Worm (Caenorhabditis elegans): ENCODE measurements around the gene C50F4.12.

C50F4.12 gene

ce11 chrV:9582594-9583322 is 43.2 kb upstream of the C50F4.12 start, which contains the start of gene rtfo-1 (continued):
- TF ChIP-seq fkh-4 (tag; optimal IDR thresholded peaks at IDR 0.05; ENCODE audit: borderline replicate concordance), result no peak
- no peak for TF ChIP-seq ces-1 (GFP tag; optimal IDR thresholded peaks at IDR 0.05)
- no peak for TF ChIP-seq ets-5 (GFP tag; IDR thresholded peaks at IDR 0.05)
- no peak for TF ChIP-seq nhr-77 (tag; optimal IDR thresholded peaks at IDR 0.05)
- TF ChIP-seq hlh-4 (tag; optimal IDR thresholded peaks at IDR 0.05), result no peak
- no peak for TF ChIP-seq Y116A8C.19 (tag; optimal IDR thresholded peaks at IDR 0.05; ENCODE audit: borderline replicate concordance)
- TF ChIP-seq fkh-8 (tag; optimal IDR thresholded peaks at IDR 0.05), result no peak
- TF ChIP-seq mep-1 (tag; optimal IDR thresholded peaks at IDR 0.05), result peak; percentile 46
- TF ChIP-seq nhr-85 (tag), result peak; percentile 75
- TF ChIP-seq sox-4 (tag; optimal IDR thresholded peaks at IDR 0.05), result no peak
- TF ChIP-seq lsy-2 (tag; optimal IDR thresholded peaks at IDR 0.05), result peak; percentile 36 to 41
- TF ChIP-seq nhr-11 (tag; optimal IDR thresholded peaks at IDR 0.05), result no peak
- TF ChIP-seq sptf-1 (tag; optimal IDR thresholded peaks at IDR 0.05), result no peak
- peak; percentile 58 for TF ChIP-seq nhr-71 (tag; optimal IDR thresholded peaks at IDR 0.05)
- no peak for TF ChIP-seq nhr-28 (tag; optimal IDR thresholded peaks at IDR 0.05)
- peak; percentile 28 for TF ChIP-seq blmp-1 (tag; optimal IDR thresholded peaks at IDR 0.05)
- TF ChIP-seq pqm-1 (tag; optimal IDR thresholded peaks at IDR 0.05), result no peak
- TF ChIP-seq rnt-1 (tag; optimal IDR thresholded peaks at IDR 0.05), result peak; percentile 62
- peak in 1 of 2 experiments; percentile 48 for TF ChIP-seq mdl-1 (tag; optimal IDR thresholded peaks at IDR 0.05)
- no peak for TF ChIP-seq fos-1 (tag; optimal IDR thresholded peaks at IDR 0.05)
- TF ChIP-seq hpl-2 (GFP tag; optimal IDR thresholded peaks at IDR 0.05), result peak; percentile 38
- TF ChIP-seq efl-1 (optimal IDR thresholded peaks at IDR 0.05), result peak; percentile 37 to 51
- TF ChIP-seq efl-1 (GFP tag; optimal IDR thresholded peaks at IDR 0.05 in 1 of 2), result peak; percentile 17 to 96
- TF ChIP-seq C16A3.4 (tag; optimal IDR thresholded peaks at IDR 0.05), result peak; percentile 25
- no peak for TF ChIP-seq F16B12.6 (tag; optimal IDR thresholded peaks at IDR 0.05)
- TF ChIP-seq tlp-1 (tag; optimal IDR thresholded peaks at IDR 0.05), result no peak
- TF ChIP-seq nhr-12 (tag; optimal IDR thresholded peaks at IDR 0.05), result no peak
- no peak for TF ChIP-seq pag-3 (tag; optimal IDR thresholded peaks at IDR 0.05; ENCODE audit: borderline replicate concordance, insufficient read depth)
- no peak for TF ChIP-seq mef-2 (tag; optimal IDR thresholded peaks at IDR 0.05)
- peak; percentile 31 for TF ChIP-seq lir-3 (tag; optimal IDR thresholded peaks at IDR 0.05; ENCODE audit: poor library complexity)
- TF ChIP-seq unc-62 (GFP tag; optimal IDR thresholded peaks at IDR 0.05), result no peak
- peak; percentile 22 for TF ChIP-seq elt-2 (tag; optimal IDR thresholded peaks at IDR 0.05)
- peak; percentile 7 to 36 (median 35) for TF ChIP-seq ceh-82 (tag; optimal IDR thresholded peaks at IDR 0.05)
- TF ChIP-seq xbp-1 (tag; optimal IDR thresholded peaks at IDR 0.05), result peak; percentile 54
- TF ChIP-seq nhr-19 (GFP tag; conservative IDR thresholded peaks at IDR 0.05), result peak; percentile 29
- TF ChIP-seq sup-37 (GFP tag; optimal IDR thresholded peaks at IDR 0.05), result no peak
- TF ChIP-seq isw-1 (GFP tag; IDR thresholded peaks at IDR 0.05), result no peak
- TF ChIP-seq efl-3 (GFP tag; optimal IDR thresholded peaks at IDR 0.05), result no peak
- TF ChIP-seq pax-3 (tag; optimal IDR thresholded peaks at IDR 0.05), result no peak
- no peak for TF ChIP-seq fkh-10 (GFP tag; optimal IDR thresholded peaks at IDR 0.05)
- TF ChIP-seq ceh-90 (tag; optimal IDR thresholded peaks at IDR 0.05), result no peak
- peak; percentile 56 for TF ChIP-seq swsn-7 (tag; optimal IDR thresholded peaks at IDR 0.05)
- TF ChIP-seq ztf-11 (tag; optimal IDR thresholded peaks at IDR 0.05), result peak in 1 of 2 experiments; percentile 7
- TF ChIP-seq lin-14 (GFP tag; optimal IDR thresholded peaks at IDR 0.05), result peak; percentile 41
- TF ChIP-seq lin-39 (tag; optimal IDR thresholded peaks at IDR 0.05), result no peak
- no peak for TF ChIP-seq C34B4.2 (tag; optimal IDR thresholded peaks at IDR 0.05)
- peak; percentile 69 for TF ChIP-seq nhr-90 (tag; optimal IDR thresholded peaks at IDR 0.05; ENCODE audit: poor library complexity)
- TF ChIP-seq mab-9 (GFP tag; IDR thresholded peaks at IDR 0.05), result no peak
- TF ChIP-seq aha-1 (tag; optimal IDR thresholded peaks at IDR 0.05), result no peak
- TF ChIP-seq alr-1 (tag; optimal IDR thresholded peaks at IDR 0.05; ENCODE audit: borderline replicate concordance), result no peak
- TF ChIP-seq vab-15 (tag; optimal IDR thresholded peaks at IDR 0.05), result no peak
- TF ChIP-seq aly-2 (tag; optimal IDR thresholded peaks at IDR 0.05), result no peak
